Worm (Caenorhabditis elegans) whole organism, L1 larva: Measurements from ENCODE around the gene rrp-1.
A peak's percentile ranks its signal among the peaks of the same experiment; 100 is the strongest.

Experiments
- ceh-63 ChIP-seq: fragments of 200-800 bp; sonication (Bioruptor generic); optimal IDR thresholded peaks from 2 replicates; lab custom pipeline; 2018; ENCODE audit warnings: mild to moderate bottlenecking, missing genetic modification characterization, missing compliant biosample characterization
- efl-3 ChIP-seq: fragments of 200-800 bp; sonication (Bioruptor generic); optimal IDR thresholded peaks from 2 replicates; lab custom pipeline; 2018; ENCODE audit warnings: mild to moderate bottlenecking, missing genetic modification characterization, missing compliant biosample characterization
- nhr-71 ChIP-seq: sonication (generic microtip); optimal IDR thresholded peaks from 2 replicates; lab custom pipeline; 2016; ENCODE audit warnings: mild to moderate bottlenecking, missing genetic modification characterization, moderate library complexity, missing compliant biosample characterization

The rrp-1 gene

ce11 chrIV:9932055-9932454 lies 50.0 kb downstream of the rrp-1 start, which contains the start of the genes trmt-10A and F25H8.2 (continued):
- TF ChIP-seq ceh-63 (GFP tag; lab: Kevin White, UChicago) (no peak), efl-3 (GFP tag; lab: Kevin White, UChicago) (no peak), nhr-71 (tag; lab: Kevin White, UChicago) (peak; percentile 36)
